Worm (Caenorhabditis elegans) whole organism, L3 larva: ENCODE measurements around the gene grl-29.
"Not testable (repeated sequence)": the region's sequence is repeated elsewhere in the genome, so short reads cannot be mapped to it uniquely, and the experiment has no call there.

Experiments used
- R02D3.7 ChIP-seq: fragments of 150-350 bp; optimal IDR thresholded peaks from 2 replicates; lab custom pipeline; 2014; ENCODE audit warnings: missing biosample characterization, missing genetic modification characterization
- aly-2 ChIP-seq: fragments of 150-350 bp; optimal IDR thresholded peaks from 2 replicates; lab custom pipeline; 2014; ENCODE audit warnings: missing biosample characterization, missing genetic modification characterization
- ceh-9 ChIP-seq: sonication (generic microtip); optimal IDR thresholded peaks from 2 replicates; lab custom pipeline; 2018; ENCODE audit warnings: missing biosample characterization, missing genetic modification characterization
- egl-27 ChIP-seq: sonication (generic microtip); optimal IDR thresholded peaks from 4 replicates; lab custom pipeline; 2017; ENCODE audit warnings: missing biosample characterization, missing genetic modification reagents, missing genetic modification characterization
- egl-5 ChIP-seq: fragments of 150-350 bp; optimal IDR thresholded peaks from 2 replicates; lab custom pipeline; 2017; ENCODE audit warnings: missing biosample characterization, missing genetic modification reagents, missing genetic modification characterization, inconsistent platforms
- elt-1 ChIP-seq: fragments of 150-350 bp; optimal IDR thresholded peaks from 2 replicates; lab custom pipeline; 2014; ENCODE audit warnings: missing biosample characterization, missing genetic modification characterization
- elt-2 ChIP-seq: sonication (generic microtip); optimal IDR thresholded peaks from 2 replicates; lab custom pipeline; 2016; ENCODE audit warnings: missing genetic modification reagents, mild to moderate bottlenecking, missing genetic modification characterization, missing compliant biosample characterization
- elt-3 ChIP-seq, 3 experiments: fragments of 150-350 bp in 1 of 3; sonication (generic microtip) in 2 of 3; optimal IDR thresholded peaks; 2 replicates in 2 of 3; 4 replicates in 1 of 3; lab custom pipeline; 2014 to 2017; ENCODE audit warnings: missing biosample characterization in 3 of 3, missing genetic modification characterization in 3 of 3
- eor-1 ChIP-seq, 2 experiments: fragments of 150-350 bp; optimal IDR thresholded peaks; 2 replicates each; lab custom pipeline; 2014 to 2018; ENCODE audit warnings: missing biosample characterization in 2 of 2, missing genetic modification characterization in 2 of 2
- fos-1 ChIP-seq: fragments of 150-350 bp; optimal IDR thresholded peaks from 2 replicates; lab custom pipeline; 2014; ENCODE audit warnings: missing biosample characterization, missing genetic modification characterization
- jun-1 ChIP-seq: fragments of 150-350 bp; optimal IDR thresholded peaks from 2 replicates; lab custom pipeline; 2014; ENCODE audit warnings: missing biosample characterization, missing genetic modification reagents, missing genetic modification characterization
- lin-15B ChIP-seq: fragments of 150-350 bp; optimal IDR thresholded peaks from 2 replicates; lab custom pipeline; 2014; ENCODE audit warnings: missing biosample characterization, missing genetic modification characterization
- lin-39 ChIP-seq: fragments of 150-350 bp; optimal IDR thresholded peaks from 2 replicates; lab custom pipeline; 2018; ENCODE audit warnings: missing biosample characterization, missing genetic modification reagents, missing genetic modification characterization
- lsy-12 ChIP-seq: sonication (generic microtip); optimal IDR thresholded peaks from 2 replicates; lab custom pipeline; 2016; ENCODE audit warnings: mild to moderate bottlenecking, missing genetic modification characterization, missing compliant biosample characterization
- mml-1 ChIP-seq: fragments of 150-350 bp; sonication (generic microtip); optimal IDR thresholded peaks from 3 replicates; lab custom pipeline; 2014; ENCODE audit warnings: missing biosample characterization, missing genetic modification characterization
- nfya-1 ChIP-seq: sonication (generic microtip); optimal IDR thresholded peaks from 2 replicates; lab custom pipeline; 2017; ENCODE audit warnings: missing genetic modification characterization, mild to moderate bottlenecking, missing compliant biosample characterization, antibody characterized with exemption, moderate library complexity; ENCODE audit not compliant: insufficient read depth
- nhr-11 ChIP-seq: fragments of 150-350 bp; optimal IDR thresholded peaks from 2 replicates; lab custom pipeline; 2014; ENCODE audit warnings: missing biosample characterization, missing genetic modification characterization
- nhr-23 ChIP-seq: fragments of 150-350 bp; optimal IDR thresholded peaks from 2 replicates; lab custom pipeline; 2014; ENCODE audit warnings: missing biosample characterization, missing genetic modification reagents, missing genetic modification characterization
- nhr-43 ChIP-seq: sonication (generic microtip); optimal IDR thresholded peaks from 2 replicates; lab custom pipeline; 2016; ENCODE audit warnings: mild to moderate bottlenecking, missing genetic modification characterization, missing compliant biosample characterization; ENCODE audit not compliant: poor library complexity, severe bottlenecking
- nhr-67 ChIP-seq: fragments of 150-350 bp; optimal IDR thresholded peaks from 2 replicates; lab custom pipeline; 2014; ENCODE audit warnings: missing biosample characterization, missing genetic modification characterization
- nhr-76 ChIP-seq: fragments of 150-350 bp; sonication (generic microtip); optimal IDR thresholded peaks from 5 replicates; lab custom pipeline; 2014; ENCODE audit warnings: missing biosample characterization, missing genetic modification characterization
- nhr-77 ChIP-seq: fragments of 150-350 bp; optimal IDR thresholded peaks from 2 replicates; lab custom pipeline; 2014; ENCODE audit warnings: missing biosample characterization, missing genetic modification characterization
- pqm-1 ChIP-seq: fragments of 150-350 bp; optimal IDR thresholded peaks from 2 replicates; lab custom pipeline; 2017; ENCODE audit warnings: missing biosample characterization, missing genetic modification characterization, inconsistent platforms
- sea-2 ChIP-seq: fragments of 150-350 bp; sonication (generic microtip); optimal IDR thresholded peaks from 4 replicates; lab custom pipeline; 2014; ENCODE audit warnings: missing biosample characterization, missing genetic modification reagents, missing genetic modification characterization
- skn-1 ChIP-seq: fragments of 150-350 bp; optimal IDR thresholded peaks from 2 replicates; lab custom pipeline; 2014; ENCODE audit warnings: missing biosample characterization, missing genetic modification characterization
- snpc-4 ChIP-seq: fragments of 150-350 bp; optimal IDR thresholded peaks from 2 replicates; lab custom pipeline; 2014; ENCODE audit warnings: missing biosample characterization, missing genetic modification characterization
- unc-62 ChIP-seq: fragments of 150-350 bp; sonication (generic microtip); optimal IDR thresholded peaks from 4 replicates; lab custom pipeline; 2014; ENCODE audit warnings: missing biosample characterization, missing genetic modification reagents, missing genetic modification characterization
- zag-1 ChIP-seq: fragments of 150-350 bp; optimal IDR thresholded peaks from 2 replicates; lab custom pipeline; 2014; ENCODE audit warnings: missing biosample characterization, missing genetic modification characterization
- ztf-11 ChIP-seq: fragments of 150-350 bp; optimal IDR thresholded peaks from 2 replicates; lab custom pipeline; 2014; ENCODE audit warnings: missing biosample characterization, missing genetic modification characterization

The grl-29 gene

ce11 chrV:3512381-3512780 lies 42.7 kb downstream of the grl-29 start, which contains the start of gene str-226:
Gene str-226 (plus strand): TSS chrV:3512681.
- no peak for TF ChIP-seq mml-1 (tag; lab: Kevin White, UChicago)
- TF ChIP-seq nfya-1 (tag; lab: Kevin White, UChicago): no peak
- no peak for TF ChIP-seq pqm-1
- no peak for TF ChIP-seq ceh-9 (tag; lab: Kevin White, UChicago)
- TF ChIP-seq skn-1: no peak
- TF ChIP-seq sea-2 (GFP tag; lab: Kevin White, UChicago): no peak
- no peak for TF ChIP-seq elt-3 (tag; optimal IDR thresholded peaks at IDR 0.05; lab: Kevin White, UChicago)
- TF ChIP-seq ztf-11 (tag; lab: Kevin White, UChicago): no peak
- no peak for TF ChIP-seq R02D3.7 (tag; lab: Kevin White, UChicago)
- no peak for TF ChIP-seq lin-15B

ce11 chrV:3509878-3510277 lies 45.2 kb downstream of the grl-29 start, which contains the start of gene str-228:
Gene str-228 (plus strand): TSS chrV:3510178.
- TF ChIP-seq nhr-77: no peak

ce11 chrV:3507691-3508090 lies 47.3 kb downstream of the grl-29 start, which contains the start of gene str-225:
Gene str-225 (plus strand): TSS chrV:3507822.
- TF ChIP-seq ceh-9 (tag; lab: Kevin White, UChicago) (no peak), sea-2 (GFP tag; lab: Kevin White, UChicago) (no peak), unc-62 (GFP tag; lab: Kevin White, UChicago) (no peak), zag-1 (tag; lab: Kevin White, UChicago) (no peak), lin-39 (no peak), lin-15B (no peak), nhr-43 (tag; lab: Kevin White, UChicago) (no peak), ztf-11 (tag; lab: Kevin White, UChicago) (no peak), lsy-12 (tag; lab: Kevin White, UChicago) (no peak), snpc-4 (no peak), eor-1 (tag; optimal IDR thresholded peaks at IDR 0.05; lab: Kevin White, UChicago) (no peak), egl-5 (no peak)

ce11 chrV:3506252-3506651 lies 48.8 kb downstream of the grl-29 start, which contains the start of gene ugt-64:
Gene ugt-64 (minus strand): TSS chrV:3506352.
- TF ChIP-seq nhr-43, nhr-67, lsy-12 (tag; lab: Kevin White, UChicago): not testable (repeated sequence)

DNA sequence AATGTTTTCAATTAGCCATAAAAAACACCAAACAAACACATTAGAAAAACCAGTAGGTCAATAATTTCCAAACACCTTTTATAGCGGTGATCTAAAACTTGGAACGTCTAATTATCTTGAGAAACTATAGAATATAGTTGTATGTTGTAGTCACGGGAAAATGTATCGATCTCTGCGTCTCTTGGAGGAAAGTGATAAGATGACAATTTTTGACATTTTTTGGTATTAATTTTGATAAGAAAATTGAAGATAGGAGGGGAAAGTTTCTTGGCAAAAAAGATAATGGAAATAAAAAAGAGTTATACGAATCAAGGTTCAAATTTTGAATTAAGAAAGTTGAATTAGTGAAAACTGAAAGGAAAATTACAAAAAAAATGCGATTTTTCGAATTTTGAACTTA lies 49.3 kb downstream of the grl-29 start:
- TF ChIP-seq lin-15B (no peak), aly-2 (tag; lab: Kevin White, UChicago) (no peak), nhr-67 (tag; lab: Kevin White, UChicago) (no peak), nfya-1 (tag; lab: Kevin White, UChicago) (no peak), lin-39 (no peak), elt-1 (no peak), ceh-9 (tag; lab: Kevin White, UChicago) (no peak), elt-3 (tag; optimal IDR thresholded peaks at IDR 0.05; lab: Kevin White, UChicago) (peak in 1 of 3 experiments; percentile 47), nhr-76 (tag; lab: Kevin White, UChicago) (no peak), jun-1 (peak; percentile 55), nhr-11 (no peak), pqm-1 (peak; percentile 97), elt-2 (tag; lab: Kevin White, UChicago) (peak; percentile 98), egl-27 (tag; lab: Kevin White, UChicago) (no peak), egl-5 (no peak), fos-1 (tag; lab: Kevin White, UChicago) (no peak), nhr-23 (peak; percentile 23), snpc-4 (no peak)
